Worm (Caenorhabditis elegans): Measurements from ENCODE around the gene K09H11.6.

- TF ChIP-seq nhr-11 (tag; optimal IDR thresholded peaks at IDR 0.05) (no peak), snpc-4 (tag; optimal IDR thresholded peaks at IDR 0.05) (no peak), sea-2 (GFP tag; optimal IDR thresholded peaks at IDR 0.05) (no peak), ceh-9 (tag; optimal IDR thresholded peaks at IDR 0.05) (no peak), lin-15B (tag; optimal IDR thresholded peaks at IDR 0.05) (no peak), jun-1 (tag; optimal IDR thresholded peaks at IDR 0.05) (no peak), unc-39 (tag; optimal IDR thresholded peaks at IDR 0.05) (no peak)
These were observed 20.2 kb upstream of the K09H11.6 start, which contains the start of gene C53A3.3 for ce11 chrV:5756193-5756592.

Measured in whole organism, L3 larva.